Fruit fly (Drosophila melanogaster): Measurements from ENCODE around the gene CG4704.

CG4704 gene

dm6 chr3R:22807132-22807531 lies 39.0 kb downstream of the CG4704 start:
- no peak for TF ChIP-seq Mio (GFP tag; optimal IDR thresholded peaks at IDR 0.05)
- no peak for TF ChIP-seq lola (GFP tag; optimal IDR thresholded peaks at IDR 0.05)
- TF ChIP-seq dmrt93B (GFP tag; optimal IDR thresholded peaks at IDR 0.05), result no peak
- no peak for TF ChIP-seq h (GFP tag; optimal IDR thresholded peaks at IDR 0.05)
- no peak for TF ChIP-seq Rel (GFP tag; optimal IDR thresholded peaks at IDR 0.05)
- TF ChIP-seq Rel (tag; optimal IDR thresholded peaks at IDR 0.05), result no peak
- TF ChIP-seq sage (GFP tag; optimal IDR thresholded peaks at IDR 0.05), result no peak
- no peak for TF ChIP-seq Abd-B (GFP tag; optimal IDR thresholded peaks at IDR 0.05)
- TF ChIP-seq GATAd (GFP tag; optimal IDR thresholded peaks at IDR 0.05), result no peak
- no peak for TF ChIP-seq Hnf4 (GFP tag; optimal IDR thresholded peaks at IDR 0.05)
- no peak for TF ChIP-seq Jra (GFP tag; optimal IDR thresholded peaks at IDR 0.05)
- no peak for TF ChIP-seq Dif (GFP tag; optimal IDR thresholded peaks at IDR 0.05; ENCODE audit: partially characterized antibody)

- TF ChIP-seq Vsx2 (GFP tag; optimal IDR thresholded peaks at IDR 0.05; ENCODE audit: partially characterized antibody) (no peak), dl (GFP tag; optimal IDR thresholded peaks at IDR 0.05; ENCODE audit: insufficient read depth in 1 of 2, partially characterized antibody in 2 of 2) (no peak), HLH106 (tag; optimal IDR thresholded peaks at IDR 0.05) (no peak), woc (GFP tag; optimal IDR thresholded peaks at IDR 0.05) (no peak)
These were observed 42.3 kb downstream of the CG4704 start, which contains the start of gene CG7031 for dm6 chr3R:22803655-22804341. TSS of gene CG7031 (plus strand) at chr3R:22804291.

Data from whole organism, wandering third instar larva.